Worm (Caenorhabditis elegans): ENCODE results near the gene die-1.
"Not testable (repeated sequence)": the region's sequence is repeated elsewhere in the genome, so short reads cannot be mapped to it uniquely, and the experiment has no call there.

DNA sequence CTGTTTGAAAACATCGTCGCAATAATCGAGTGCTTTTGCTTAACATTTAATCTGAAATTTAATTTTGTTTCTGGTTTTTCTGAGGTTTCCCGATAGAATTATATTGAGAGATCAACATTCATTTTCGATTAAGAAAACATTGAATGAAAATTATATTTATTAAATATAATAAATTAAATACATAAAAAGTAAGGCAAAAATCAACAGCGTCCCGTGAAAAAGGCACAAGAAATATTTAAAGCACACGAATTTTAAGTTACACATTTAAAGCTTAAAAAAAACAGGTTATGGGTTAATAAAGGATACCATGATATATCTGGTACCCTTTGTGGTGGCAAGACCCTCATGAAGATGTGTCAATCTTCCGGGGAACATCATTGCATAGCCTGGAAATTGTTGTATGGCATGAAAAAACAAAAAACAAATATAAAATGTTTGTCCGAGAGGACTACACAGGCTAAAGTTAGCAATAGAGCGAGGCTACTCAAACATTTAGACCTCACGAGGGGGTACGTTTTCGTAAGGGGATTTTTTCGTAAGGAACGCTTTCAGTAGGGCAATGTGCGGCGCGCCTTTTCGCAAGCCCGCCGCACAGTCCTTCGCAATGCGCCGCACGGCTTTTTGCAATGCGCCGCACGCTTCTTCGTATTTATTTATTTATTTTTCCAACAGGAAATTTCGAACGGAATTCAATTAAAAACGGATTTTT lies 34.4 kb downstream of the die-1 start, which contains the start of gene mtcu-2:
- TF ChIP-seq nhr-77 (tag; optimal IDR thresholded peaks at IDR 0.05); ceh-9 (tag; optimal IDR thresholded peaks at IDR 0.05); zag-1 (tag; optimal IDR thresholded peaks at IDR 0.05); nhr-12 (tag; optimal IDR thresholded peaks at IDR 0.05); ztf-11 (tag; optimal IDR thresholded peaks at IDR 0.05); nhr-76 (tag; optimal IDR thresholded peaks at IDR 0.05); fos-1 (tag; optimal IDR thresholded peaks at IDR 0.05); unc-39 (tag; optimal IDR thresholded peaks at IDR 0.05); unc-62 (GFP tag; optimal IDR thresholded peaks at IDR 0.05); fkh-10 (GFP tag; optimal IDR thresholded peaks at IDR 0.05); elt-3 (tag; optimal IDR thresholded peaks at IDR 0.05): not testable (repeated sequence)
- TF ChIP-seq nhr-11 (tag; optimal IDR thresholded peaks at IDR 0.05) = peak; percentile 73
- peak; percentile 80 for TF ChIP-seq pha-4 (tag; optimal IDR thresholded peaks at IDR 0.05)
- peak; percentile 33 for TF ChIP-seq lin-39 (tag; optimal IDR thresholded peaks at IDR 0.05)

Data from whole organism, L3 larva.